Worm (Caenorhabditis elegans) whole organism, L3 larva: ENCODE measurements around the gene M7.8.

Experiments used
- ceh-9 ChIP-seq: sonication (generic microtip); optimal IDR thresholded peaks from 2 replicates; lab custom pipeline; 2018; ENCODE audit warnings: missing biosample characterization, missing genetic modification characterization
- nhr-77 ChIP-seq: fragments of 150-350 bp; optimal IDR thresholded peaks from 2 replicates; lab custom pipeline; 2014; ENCODE audit warnings: missing biosample characterization, missing genetic modification characterization
- unc-62 ChIP-seq: fragments of 150-350 bp; sonication (generic microtip); optimal IDR thresholded peaks from 4 replicates; lab custom pipeline; 2014; ENCODE audit warnings: missing biosample characterization, missing genetic modification reagents, missing genetic modification characterization

- TF ChIP-seq ceh-9 (tag; lab: Kevin White, UChicago) (no peak), nhr-77 (no peak), unc-62 (GFP tag; lab: Kevin White, UChicago) (no peak)
These were observed 16.4 kb downstream of the M7.8 start, which contains the start of gene Y5F2A.4 for ce11 chrIV:11078482-11078881.
